Fruit fly (Drosophila melanogaster): ENCODE measurements around the gene CG34136.

dm6 chr2L:21141714-21142500 is 45.2 kb downstream of the CG34136 start, which contains the start of gene Dap160:
- no peak for TF ChIP-seq CG14655 (GFP tag; optimal IDR thresholded peaks at IDR 0.05)
- TF ChIP-seq EcR (GFP tag; optimal IDR thresholded peaks at IDR 0.05) = no peak
- TF ChIP-seq CG32121 (GFP tag; IDR thresholded peaks at IDR 0.05) = no peak
- TF ChIP-seq D1 (tag; optimal IDR thresholded peaks at IDR 0.05) = no peak
- TF ChIP-seq Snoo (tag; optimal IDR thresholded peaks at IDR 0.05) = no peak
- TF ChIP-seq Pif1A (GFP tag; optimal IDR thresholded peaks at IDR 0.05) = no peak
- no peak for TF ChIP-seq Ets98B (GFP tag; IDR thresholded peaks at IDR 0.05)
- TF ChIP-seq CG13204 (GFP tag; optimal IDR thresholded peaks at IDR 0.05) = no peak
- no peak for TF ChIP-seq CG8159 (tag; optimal IDR thresholded peaks at IDR 0.05)
- TF ChIP-seq fd96Ca (GFP tag; IDR thresholded peaks at IDR 0.05) = no peak
- no peak for TF ChIP-seq CG9948 (tag; optimal IDR thresholded peaks at IDR 0.05)
- no peak for TF ChIP-seq CG17806 (tag; optimal IDR thresholded peaks at IDR 0.05)
- TF ChIP-seq CG10348 (GFP tag; IDR thresholded peaks at IDR 0.05) = no peak

Measured in whole organism, pupa.